Fruit fly (Drosophila melanogaster) Kc167 (cell line): Measurements from ENCODE around the gene Mocs1.

ENCODE experiments used
- psq ChIP-seq: fragments of >200 bp; optimal IDR thresholded peaks from 2 replicates; lab custom pipeline; 2017; ENCODE audit warnings: missing external identifiers
- ttk ChIP-seq: sonication (Bioruptor generic); optimal IDR thresholded peaks from 2 replicates; lab custom pipeline; 2017; ENCODE audit warnings: missing external identifiers

DNA sequence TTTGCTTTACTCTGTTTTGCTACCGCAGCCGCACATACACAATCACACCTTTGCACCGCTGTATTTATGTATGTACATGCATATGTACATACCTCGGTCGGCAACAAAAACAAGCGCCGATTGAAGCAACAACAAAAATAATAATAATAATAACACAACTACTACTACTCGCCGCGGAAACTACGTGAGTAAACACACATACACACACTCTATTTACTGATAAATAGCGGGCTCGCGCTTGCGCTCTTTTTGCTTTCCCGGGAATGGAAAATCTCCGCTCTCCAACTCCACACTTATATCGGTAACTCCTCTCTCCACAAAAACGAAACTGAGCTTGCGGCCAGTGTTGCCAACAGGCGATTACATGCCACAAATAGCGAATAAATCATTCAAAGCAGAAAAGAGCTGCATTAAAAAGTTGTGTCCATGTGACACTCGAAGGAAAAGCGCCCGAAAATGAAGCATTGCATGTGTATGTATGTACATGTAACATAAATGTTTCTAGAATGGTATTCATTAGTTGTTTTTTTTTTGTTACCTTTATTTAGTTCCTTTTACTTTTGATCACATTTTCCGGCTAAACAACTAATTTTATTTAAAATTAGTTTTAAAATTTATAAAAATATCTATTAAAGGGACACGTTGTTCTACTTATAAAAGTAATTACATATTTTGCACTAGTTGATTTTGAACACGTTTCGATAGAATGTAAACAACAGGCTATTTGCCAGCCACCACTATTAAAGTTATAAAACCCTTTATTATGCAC, 48.5 kb downstream of the Mocs1 start:
- TF ChIP-seq ttk (lab: Kevin White, UChicago) (no peak), psq (lab: Kevin White, UChicago) (no peak)
